Worm (Caenorhabditis elegans) whole organism, early embryonic: ENCODE measurements around the gene R09E10.6.

Source experiments
- B0310.2 ChIP-seq: sonication (generic microtip); optimal IDR thresholded peaks from 2 replicates; lab custom pipeline; 2016; ENCODE audit warnings: mild to moderate bottlenecking, missing genetic modification characterization, missing compliant biosample characterization
- F13C5.2 ChIP-seq: sonication (generic microtip); optimal IDR thresholded peaks from 2 replicates; lab custom pipeline; 2017; ENCODE audit warnings: mild to moderate bottlenecking, missing genetic modification characterization, inconsistent platforms, missing compliant biosample characterization
- aly-1 ChIP-seq: sonication (generic microtip); optimal IDR thresholded peaks from 2 replicates; lab custom pipeline; 2016; ENCODE audit warnings: missing genetic modification characterization, missing compliant biosample characterization
- ama-1 ChIP-seq: fragments of 150-350 bp; optimal IDR thresholded peaks from 2 replicates; lab custom pipeline; 2014
- ceh-13 ChIP-seq: fragments of 200-800 bp; sonication (Bioruptor generic); optimal IDR thresholded peaks from 2 replicates; lab custom pipeline; 2018; ENCODE audit warnings: mild to moderate bottlenecking, missing genetic modification characterization, missing compliant biosample characterization
- ceh-36 ChIP-seq: sonication (generic microtip); optimal IDR thresholded peaks from 2 replicates; lab custom pipeline; 2016; ENCODE audit warnings: missing genetic modification characterization, inconsistent platforms, missing compliant biosample characterization
- ets-7 ChIP-seq: sonication (generic microtip); optimal IDR thresholded peaks from 2 replicates; lab custom pipeline; 2016; ENCODE audit warnings: missing genotype, missing genetic modification characterization, missing compliant biosample characterization
- flt-1 ChIP-seq: fragments of 200-800 bp; sonication (Bioruptor generic); IDR thresholded peaks from 2 replicates; pipeline ENCODE4 v1.3.6; 2022; ENCODE audit warnings: missing genetic modification characterization, missing compliant biosample characterization
- hmbx-1 ChIP-seq: sonication (generic microtip); optimal IDR thresholded peaks from 2 replicates; lab custom pipeline; 2016; ENCODE audit warnings: mild to moderate bottlenecking, missing genetic modification characterization, missing compliant biosample characterization
- hmg-4 ChIP-seq: fragments of 200-800 bp; sonication (Bioruptor generic); optimal IDR thresholded peaks from 2 replicates; lab custom pipeline; 2018; ENCODE audit warnings: mild to moderate bottlenecking, missing genetic modification characterization, missing compliant biosample characterization
- hnd-1 ChIP-seq: sonication (generic microtip); optimal IDR thresholded peaks from 2 replicates; lab custom pipeline; 2016; ENCODE audit warnings: missing genetic modification characterization, missing compliant biosample characterization
- pes-1 ChIP-seq: fragments of 200-800 bp; sonication (Bioruptor generic); IDR thresholded peaks from 2 replicates; pipeline ENCODE4 v1.3.6; 2022; ENCODE audit warnings: missing genetic modification reagents, missing genetic modification characterization, missing compliant biosample characterization
- scrt-1 ChIP-seq: fragments of 200-800 bp; sonication (Bioruptor generic); IDR thresholded peaks from 2 replicates; pipeline ENCODE4 v1.3.6; 2022; ENCODE audit warnings: missing genetic modification characterization, missing compliant biosample characterization
- sea-1 ChIP-seq: fragments of 200-800 bp; sonication (Bioruptor generic); conservative IDR thresholded peaks from 2 replicates; pipeline ENCODE4 v1.3.6; 2022; ENCODE audit warnings: missing genetic modification characterization, missing compliant biosample characterization
- tbx-11 ChIP-seq: fragments of 200-800 bp; sonication (Bioruptor generic); IDR thresholded peaks from 2 replicates; pipeline ENCODE4 v1.3.6; 2022; ENCODE audit warnings: missing genetic modification characterization, missing compliant biosample characterization
- tbx-37 ChIP-seq: fragments of 200-800 bp; sonication (Bioruptor generic); conservative IDR thresholded peaks from 2 replicates; pipeline ENCODE4 v1.3.6; 2022; ENCODE audit warnings: missing genetic modification reagents, missing genetic modification characterization, missing compliant biosample characterization
- tra-4 ChIP-seq: sonication (generic microtip); optimal IDR thresholded peaks from 2 replicates; lab custom pipeline; 2017; ENCODE audit warnings: missing genetic modification characterization, missing compliant biosample characterization

The R09E10.6 gene

DNA sequence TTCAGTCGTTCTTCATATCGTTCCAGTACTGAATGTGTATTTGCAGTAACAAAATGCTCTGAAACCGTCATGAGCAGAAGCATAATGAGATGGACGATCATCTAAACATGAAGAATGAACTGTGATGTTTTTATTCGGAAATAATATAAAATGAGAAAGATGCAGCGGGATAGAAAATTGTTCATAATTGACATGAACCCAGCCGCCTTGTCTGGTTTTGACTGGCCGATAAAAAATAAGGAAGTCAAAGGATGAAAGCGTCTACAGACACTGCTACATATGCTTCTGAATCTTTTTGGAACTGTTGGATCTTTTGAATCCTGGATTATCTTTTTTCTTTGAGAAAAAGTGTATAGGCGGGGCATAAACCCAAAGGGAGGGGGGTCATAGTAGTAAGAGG is 34.4 kb downstream of the R09E10.6 start, which contains the start of gene F01G10.9:
F01G10.9 (minus strand) TSS at position 101 of the 400 bp plus-strand sequence.
- TF ChIP-seq hmg-4 (GFP tag; lab: Kevin White, UChicago) (no peak), ceh-36 (tag; lab: Kevin White, UChicago) (no peak), flt-1 (no peak), ets-7 (tag; lab: Kevin White, UChicago) (no peak), ceh-13 (GFP tag; lab: Kevin White, UChicago) (no peak), hmbx-1 (tag; lab: Kevin White, UChicago) (no peak), B0310.2 (tag; lab: Kevin White, UChicago) (no peak), sea-1 (GFP tag; lab: Robert Waterston, UW) (no peak), scrt-1 (GFP tag; lab: Robert Waterston, UW) (no peak), tra-4 (tag; lab: Kevin White, UChicago) (no peak), tbx-11 (no peak)

DNA sequence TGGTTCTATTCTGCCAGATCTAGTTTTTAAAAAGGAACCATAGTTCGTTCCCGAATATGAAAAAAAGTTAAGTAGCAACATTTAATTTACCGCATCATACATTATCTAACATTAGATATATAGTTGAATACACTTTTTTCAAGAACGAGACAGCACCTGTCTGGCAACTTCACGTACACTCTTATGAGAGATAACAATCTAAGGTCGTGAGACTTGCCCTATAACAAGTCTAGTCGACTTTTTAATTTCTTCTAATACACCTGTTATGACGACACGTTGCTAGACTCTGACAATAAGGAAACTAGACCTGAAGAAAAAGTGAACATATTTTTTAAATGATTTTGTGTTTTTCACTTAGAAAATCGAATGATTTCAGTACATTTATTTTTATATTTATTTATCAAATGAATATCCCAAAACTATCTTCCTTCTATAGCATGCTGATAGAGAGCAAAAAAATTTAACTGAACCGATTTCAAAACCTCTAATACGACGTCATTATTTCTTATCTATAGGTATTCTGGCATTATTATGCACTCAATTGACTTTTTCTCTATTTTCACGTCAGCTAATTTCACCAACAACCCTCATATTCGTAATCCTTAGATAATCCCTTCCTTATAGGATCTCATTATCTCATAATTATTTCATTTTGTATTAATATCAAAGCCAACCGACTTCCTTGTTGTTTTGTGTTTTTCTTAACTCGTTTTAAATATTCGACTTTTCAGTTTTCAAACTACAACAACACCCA is 40.9 kb downstream of the R09E10.6 start:
- TF ChIP-seq flt-1 (no peak), ets-7 (tag; lab: Kevin White, UChicago) (no peak), tbx-11 (no peak), hmbx-1 (tag; lab: Kevin White, UChicago) (no peak), pes-1 (GFP tag; lab: Robert Waterston, UW) (no peak), sea-1 (GFP tag; lab: Robert Waterston, UW) (no peak), ama-1 (no peak), ceh-36 (tag; lab: Kevin White, UChicago) (no peak), B0310.2 (tag; lab: Kevin White, UChicago) (no peak), hmg-4 (GFP tag; lab: Kevin White, UChicago) (no peak), scrt-1 (GFP tag; lab: Robert Waterston, UW) (no peak), aly-1 (tag; lab: Kevin White, UChicago) (no peak), F13C5.2 (no peak), ceh-13 (GFP tag; lab: Kevin White, UChicago) (no peak), tra-4 (tag; lab: Kevin White, UChicago) (no peak), tbx-37 (GFP tag; lab: Robert Waterston, UW) (no peak), hnd-1 (tag; lab: Kevin White, UChicago) (no peak)

DNA sequence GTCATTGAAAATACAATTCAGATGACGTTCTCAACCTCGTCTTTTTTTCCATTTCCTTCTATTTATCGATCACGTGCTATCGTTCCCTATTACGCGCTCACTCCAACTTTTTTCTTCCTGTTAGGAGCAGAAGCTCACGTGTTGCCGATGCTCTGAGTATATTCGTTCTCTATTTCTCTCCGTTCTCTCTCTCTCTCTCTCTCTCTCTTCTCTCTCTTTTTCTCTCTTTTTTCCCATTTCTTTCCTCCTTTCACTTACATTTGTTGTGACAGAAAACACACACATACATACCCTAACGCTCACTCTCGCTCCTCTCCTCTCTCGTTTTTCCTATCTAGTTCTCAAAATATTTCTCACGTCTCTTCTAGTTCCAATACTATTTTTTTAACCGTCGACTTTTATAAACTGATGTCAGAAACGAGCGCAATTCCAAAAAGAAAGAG is 41.6 kb downstream of the R09E10.6 start:
- no peak for TF ChIP-seq tra-4 (tag; lab: Kevin White, UChicago)
- TF ChIP-seq flt-1 = no peak
- TF ChIP-seq ceh-36 (tag; lab: Kevin White, UChicago) = no peak
- no peak for TF ChIP-seq aly-1 (tag; lab: Kevin White, UChicago)
- TF ChIP-seq hmg-4 (GFP tag; lab: Kevin White, UChicago) = no peak
- TF ChIP-seq ceh-13 (GFP tag; lab: Kevin White, UChicago) = no peak
- no peak for TF ChIP-seq hnd-1 (tag; lab: Kevin White, UChicago)
- TF ChIP-seq tbx-37 (GFP tag; lab: Robert Waterston, UW) = no peak
- no peak for TF ChIP-seq sea-1 (GFP tag; lab: Robert Waterston, UW)
- no peak for TF ChIP-seq ama-1
- TF ChIP-seq ets-7 (tag; lab: Kevin White, UChicago) = no peak
- TF ChIP-seq B0310.2 (tag; lab: Kevin White, UChicago) = no peak
- TF ChIP-seq scrt-1 (GFP tag; lab: Robert Waterston, UW) = no peak
- TF ChIP-seq tbx-11 = no peak

DNA sequence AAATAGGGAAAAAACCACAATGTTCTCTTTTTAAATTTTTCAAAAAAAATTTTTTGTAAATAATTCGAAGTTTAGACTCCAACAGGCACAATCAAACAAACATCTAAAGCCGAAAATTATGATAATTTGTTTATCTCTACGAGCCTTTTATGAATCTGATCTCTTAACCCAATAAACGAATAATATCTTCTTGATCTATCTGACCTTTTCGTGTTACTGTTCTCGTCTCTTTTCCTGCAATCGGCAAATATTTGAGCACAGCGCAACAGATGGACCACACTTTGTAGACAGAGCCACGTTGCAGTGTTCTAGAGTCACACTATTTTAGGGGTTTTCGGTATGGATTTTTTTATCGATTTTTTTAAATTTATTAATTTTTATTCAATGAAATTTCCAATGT is 42.2 kb downstream of the R09E10.6 start:
- TF ChIP-seq tbx-11 (no peak), hmg-4 (GFP tag; lab: Kevin White, UChicago) (no peak), ceh-13 (GFP tag; lab: Kevin White, UChicago) (no peak), F13C5.2 (no peak), pes-1 (GFP tag; lab: Robert Waterston, UW) (no peak), aly-1 (tag; lab: Kevin White, UChicago) (no peak), ceh-36 (tag; lab: Kevin White, UChicago) (no peak), tbx-37 (GFP tag; lab: Robert Waterston, UW) (no peak), flt-1 (no peak), tra-4 (tag; lab: Kevin White, UChicago) (no peak), B0310.2 (tag; lab: Kevin White, UChicago) (no peak), scrt-1 (GFP tag; lab: Robert Waterston, UW) (no peak), ets-7 (tag; lab: Kevin White, UChicago) (no peak), hmbx-1 (tag; lab: Kevin White, UChicago) (no peak), sea-1 (GFP tag; lab: Robert Waterston, UW) (no peak), ama-1 (no peak)

DNA sequence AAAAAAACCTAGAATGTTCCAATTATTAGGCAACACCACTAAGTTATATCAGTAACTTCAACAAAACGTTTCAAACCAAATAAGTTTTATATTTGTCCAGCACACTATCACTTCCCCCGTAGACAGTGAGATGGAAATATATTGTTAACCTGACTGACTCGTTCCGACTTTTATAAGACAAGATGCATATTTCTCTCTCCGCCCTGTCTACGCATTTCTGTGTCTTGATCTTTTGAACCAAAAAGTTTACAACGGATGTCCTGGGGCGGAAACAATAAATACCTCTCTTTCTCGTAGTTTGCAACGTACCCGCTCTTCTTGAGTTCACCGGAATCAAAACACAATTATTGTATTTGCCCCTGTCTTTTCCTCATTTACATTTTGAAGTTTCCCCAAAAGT is 42.7 kb downstream of the R09E10.6 start:
- TF ChIP-seq ceh-36 (tag; lab: Kevin White, UChicago) (no peak), ama-1 (no peak), flt-1 (no peak), B0310.2 (tag; lab: Kevin White, UChicago) (no peak)

ce11 chrIV:10250577-10251075 is 43.3 kb downstream of the R09E10.6 start, which contains the start of gene daf-14:
Gene daf-14, plus strand, starts transcription at chrIV:10250627.
- TF ChIP-seq ets-7 (tag; lab: Kevin White, UChicago) (no peak), scrt-1 (GFP tag; lab: Robert Waterston, UW) (no peak)

ce11 chrIV:10245666-10246210 is 48.2 kb downstream of the R09E10.6 start, which contains the start of gene F01G10.10:
Gene F01G10.10, plus strand, starts transcription at chrIV:10246160.
- TF ChIP-seq tbx-37 (GFP tag; lab: Robert Waterston, UW) (no peak), hmbx-1 (tag; lab: Kevin White, UChicago) (no peak), sea-1 (GFP tag; lab: Robert Waterston, UW) (no peak), pes-1 (GFP tag; lab: Robert Waterston, UW) (no peak), hmg-4 (GFP tag; lab: Kevin White, UChicago) (no peak), hnd-1 (tag; lab: Kevin White, UChicago) (no peak), scrt-1 (GFP tag; lab: Robert Waterston, UW) (no peak), B0310.2 (tag; lab: Kevin White, UChicago) (no peak), tra-4 (tag; lab: Kevin White, UChicago) (no peak), ceh-36 (tag; lab: Kevin White, UChicago) (no peak), ets-7 (tag; lab: Kevin White, UChicago) (no peak), flt-1 (no peak), tbx-11 (no peak), ama-1 (no peak), F13C5.2 (no peak), aly-1 (tag; lab: Kevin White, UChicago) (no peak), ceh-13 (GFP tag; lab: Kevin White, UChicago) (no peak)
